Worm (Caenorhabditis elegans) whole organism, L4/young adult: ENCODE data around the gene nhr-202.

Experiments
- dao-5 ChIP-seq: sonication (generic microtip); optimal IDR thresholded peaks from 2 replicates; lab custom pipeline; 2016; ENCODE audit warnings: missing genotype, missing genetic modification characterization, moderate library complexity, missing compliant biosample characterization
- him-1 ChIP-seq: sonication (generic microtip); optimal IDR thresholded peaks from 2 replicates; lab custom pipeline; 2016; ENCODE audit warnings: missing genotype, missing genetic modification reagents, missing genetic modification characterization, missing compliant biosample characterization

DNA sequence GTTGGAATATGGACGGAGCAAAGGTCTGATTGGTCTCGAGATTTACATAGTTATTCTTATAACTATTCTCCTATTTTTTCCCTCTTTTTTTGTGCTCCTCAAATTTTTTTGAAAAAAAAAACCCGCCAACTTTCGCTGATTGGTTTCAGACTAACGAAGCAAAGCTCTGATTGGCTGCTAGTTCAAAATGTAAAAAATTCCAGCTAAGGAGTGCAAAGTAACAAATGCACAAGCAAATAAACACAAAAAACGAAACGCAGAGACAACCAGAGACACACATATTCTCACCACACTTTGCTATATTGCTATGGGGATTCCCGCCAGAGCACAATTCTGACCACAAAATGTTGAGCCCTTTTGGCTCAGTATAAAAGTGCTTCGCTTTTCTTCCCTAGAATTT is 35.0 kb downstream of the nhr-202 start, which contains the start of gene T01G6.1:
- TF ChIP-seq him-1 (no peak), dao-5 (tag; lab: Kevin White, UChicago) (no peak)
